Worm (Caenorhabditis elegans): ENCODE data around the gene rabr-1.

Gene rabr-1

DNA sequence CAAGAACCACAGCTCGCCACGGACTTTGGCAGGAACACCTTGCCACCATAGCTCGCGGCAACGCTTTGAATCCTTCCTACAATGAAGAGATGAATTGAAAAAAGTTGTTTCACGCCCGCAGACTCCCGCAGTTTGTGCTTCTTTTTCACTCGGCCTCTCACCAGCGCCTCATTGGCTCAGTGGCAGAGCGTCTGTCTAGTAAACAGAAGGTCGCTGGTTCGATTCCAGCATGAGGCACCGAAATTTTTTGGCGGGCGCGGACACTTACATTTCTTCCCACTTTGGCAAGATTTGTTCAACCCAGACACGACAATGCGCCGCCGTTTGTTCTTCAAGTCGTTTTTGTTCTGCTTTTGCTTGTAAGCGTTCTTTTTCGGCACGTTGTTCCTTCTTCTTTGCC lies 31.9 kb downstream of the rabr-1 start (continued):
- TF ChIP-seq tra-1 (GFP tag; IDR thresholded peaks at IDR 0.05) (peak; percentile 59; the same call in 1 of the 2 replicates), D1046.2 (GFP tag; IDR thresholded peaks at IDR 0.05) (0 out of 2 replicates have a peak, but pooled peaks have one; percentile 63), mxl-2 (GFP tag; conservative IDR thresholded peaks at IDR 0.05) (no peak), mxl-3 (GFP tag; optimal IDR thresholded peaks at IDR 0.05) (peak; percentile 8), unc-130 (GFP tag; optimal IDR thresholded peaks at IDR 0.05) (peak; percentile 8), spr-3 (GFP tag; optimal IDR thresholded peaks at IDR 0.05) (peak; percentile 34), vab-7 (GFP tag; IDR thresholded peaks at IDR 0.05) (peak; percentile 89), gei-8 (GFP tag; optimal IDR thresholded peaks at IDR 0.05) (peak; percentile 27), ztf-7 (tag; optimal IDR thresholded peaks at IDR 0.05) (no peak), attf-4 (tag; optimal IDR thresholded peaks at IDR 0.05) (no peak), pha-4 (GFP tag; IDR thresholded peaks at IDR 0.05) (peak; percentile 80), pha-4 (tag; optimal IDR thresholded peaks at IDR 0.05) (no peak), nhr-42 (GFP tag; IDR thresholded peaks at IDR 0.05) (0 out of 2 replicates have a peak, but pooled peaks have one; percentile 48), dmd-8 (GFP tag; IDR thresholded peaks at IDR 0.05) (peak; percentile 64; the same call in 1 of the 2 replicates), nhr-237 (tag; optimal IDR thresholded peaks at IDR 0.05) (no peak), F44E2.7 (GFP tag; IDR thresholded peaks at IDR 0.05) (0 out of 2 replicates have a peak, but pooled peaks have one; percentile 51), ces-1 (GFP tag; optimal IDR thresholded peaks at IDR 0.05) (no peak), hlh-11 (tag; optimal IDR thresholded peaks at IDR 0.05) (peak; percentile 38), fos-1 (tag; optimal IDR thresholded peaks at IDR 0.05) (no peak), unc-39 (tag; optimal IDR thresholded peaks at IDR 0.05) (no peak), ceh-62 (tag; optimal IDR thresholded peaks at IDR 0.05) (no peak), fkh-10 (GFP tag; optimal IDR thresholded peaks at IDR 0.05) (peak; percentile 4), F37D6.2 (tag; optimal IDR thresholded peaks at IDR 0.05) (peak; percentile 37), ceh-28 (tag; optimal IDR thresholded peaks at IDR 0.05) (no peak), lin-1 (GFP tag; IDR thresholded peaks at IDR 0.05) (peak; percentile 76), lim-7 (GFP tag; IDR thresholded peaks at IDR 0.05) (peak; percentile 82), nhr-6 (tag; optimal IDR thresholded peaks at IDR 0.05) (no peak), lin-13 (GFP tag; optimal IDR thresholded peaks at IDR 0.05) (no peak), snpc-1.2 (GFP tag; IDR thresholded peaks at IDR 0.05) (peak; percentile 68; the same call in 1 of the 2 replicates), ZK546.5 (tag; optimal IDR thresholded peaks at IDR 0.05) (no peak), T26A8.4 (GFP tag; IDR thresholded peaks at IDR 0.05) (peak; percentile 61), dve-1 (tag; optimal IDR thresholded peaks at IDR 0.05; ENCODE audit: insufficient read depth) (no peak), ceh-82 (tag; optimal IDR thresholded peaks at IDR 0.05) (no peak), skn-1 (tag; optimal IDR thresholded peaks at IDR 0.05) (no peak), cey-2 (tag; optimal IDR thresholded peaks at IDR 0.05; ENCODE audit: borderline replicate concordance, insufficient read depth) (no peak), saeg-2 (GFP tag; IDR thresholded peaks at IDR 0.05) (0 out of 2 replicates have a peak, but pooled peaks have one; percentile 53), dpl-1 (GFP tag; optimal IDR thresholded peaks at IDR 0.05) (no peak), aha-1 (tag) (no peak), madf-9 (GFP tag; conservative IDR thresholded peaks at IDR 0.05) (peak; percentile 57; the same call in 1 of the 2 replicates), mdt-29 (GFP tag; IDR thresholded peaks at IDR 0.05) (0 out of 2 replicates have a peak, but pooled peaks have one; percentile 41), ztf-11 (tag; optimal IDR thresholded peaks at IDR 0.05) (no peak), Y105C5A.15 (GFP tag; IDR thresholded peaks at IDR 0.05) (no peak), nhr-102 (tag; optimal IDR thresholded peaks at IDR 0.05) (peak; percentile 37), nhr-76 (tag; optimal IDR thresholded peaks at IDR 0.05) (no peak), F10B5.3 (tag; optimal IDR thresholded peaks at IDR 0.05) (peak; percentile 52), egl-43 (GFP tag; IDR thresholded peaks at IDR 0.05) (peak; percentile 87), lir-3 (tag; optimal IDR thresholded peaks at IDR 0.05) (no peak), lin-15B (tag; optimal IDR thresholded peaks at IDR 0.05) (no peak), nhr-10 (tag; optimal IDR thresholded peaks at IDR 0.05) (no peak), hlh-30 (tag; optimal IDR thresholded peaks at IDR 0.05; ENCODE audit: insufficient read depth) (peak; percentile 12), daf-16 (GFP tag; optimal IDR thresholded peaks at IDR 0.05) (peak in 1 of 2 experiments; percentile 75), daf-16 (tag; optimal IDR thresholded peaks at IDR 0.05) (peak; percentile 66)
